Worm (Caenorhabditis elegans) whole organism, young adult: ENCODE measurements around the gene F55A4.13.

Source experiments
- F57C9.4 ChIP-seq: sonication (generic microtip); optimal IDR thresholded peaks from 2 replicates; lab custom pipeline; 2017; ENCODE audit warnings: mild to moderate bottlenecking, missing genetic modification characterization, missing compliant biosample characterization
- Y53F4B.3 ChIP-seq: fragments of 200-800 bp; sonication (Bioruptor generic); IDR thresholded peaks from 2 replicates; pipeline ENCODE4 v1.3.6; 2022; ENCODE audit warnings: missing genetic modification reagents, missing genetic modification characterization, missing compliant biosample characterization
- aptf-2 ChIP-seq: fragments of 200-800 bp; sonication (Bioruptor generic); conservative IDR thresholded peaks from 2 replicates; pipeline ENCODE4 v1.3.6; 2022; ENCODE audit warnings: missing genetic modification reagents, missing genetic modification characterization, missing compliant biosample characterization
- nhr-90 ChIP-seq: sonication (generic microtip); optimal IDR thresholded peaks from 2 replicates; lab custom pipeline; 2016; ENCODE audit warnings: missing genotype, mild to moderate bottlenecking, missing genetic modification characterization, missing compliant biosample characterization
- pha-4 ChIP-seq: fragments of 150-350 bp; sonication (generic microtip); optimal IDR thresholded peaks from 2 replicates; lab custom pipeline; 2014; ENCODE audit warnings: missing biosample characterization, missing genetic modification reagents, missing genetic modification characterization
- rpc-1 ChIP-seq, 2 experiments: fragments of 150-350 bp in 1 of 2; sonication (generic microtip) in 1 of 2; optimal IDR thresholded peaks; 2 replicates each; lab custom pipeline; 2014 to 2018; ENCODE audit warnings: missing biosample characterization in 1 of 2, missing genetic modification characterization in 1 of 2, missing genetic modification reagents in 1 of 2, missing genotype in 1 of 2
- unc-62 ChIP-seq: fragments of 150-350 bp; optimal IDR thresholded peaks from 2 replicates; lab custom pipeline; 2014; ENCODE audit warnings: missing biosample characterization, missing genetic modification reagents, missing genetic modification characterization

ce11 chrX:1010627-1011452, 6.5 kb downstream of the F55A4.13 start:
- TF ChIP-seq rpc-1 (optimal IDR thresholded peaks at IDR 0.05; lab: Kevin White, UChicago) (no peak), rpc-1 (tag; optimal IDR thresholded peaks at IDR 0.05; lab: Kevin White, UChicago) (no peak), unc-62 (no peak), nhr-90 (peak; percentile 27), pha-4 (no peak), Y53F4B.3 (GFP tag; lab: Robert Waterston, UW) (no peak), aptf-2 (GFP tag; lab: Robert Waterston, UW) (0 out of 2 replicates have a peak, but pooled peaks have one; percentile 17), F57C9.4 (peak; percentile 29)
